Worm (Caenorhabditis elegans) whole organism, mixed stage, embryonic: ENCODE measurements around the gene ZK856.7.

Source experiments
- M03D4.4 ChIP-seq: sonication (generic microtip); optimal IDR thresholded peaks from 2 replicates; lab custom pipeline; 2017; ENCODE audit warnings: mild to moderate bottlenecking, missing genetic modification characterization, missing compliant biosample characterization
- bed-3 ChIP-seq: fragments of 200-800 bp; sonication (Bioruptor generic); optimal IDR thresholded peaks from 3 replicates; lab custom pipeline; 2018; ENCODE audit warnings: mild to moderate bottlenecking, missing genetic modification characterization, moderate library complexity, missing compliant biosample characterization
- blmp-1 ChIP-seq: fragments of 150-350 bp; optimal IDR thresholded peaks from 2 replicates; lab custom pipeline; 2014; ENCODE audit warnings: missing biosample characterization, missing genetic modification characterization
- ceh-39 ChIP-seq: fragments of 150-350 bp; optimal IDR thresholded peaks from 2 replicates; lab custom pipeline; 2014; ENCODE audit warnings: missing biosample characterization, missing genetic modification characterization
- ceh-43 ChIP-seq: fragments of 200-800 bp; sonication (Bioruptor generic); optimal IDR thresholded peaks from 2 replicates; lab custom pipeline; 2018; ENCODE audit warnings: mild to moderate bottlenecking, missing genetic modification characterization, moderate library complexity, missing compliant biosample characterization
- ceh-83 ChIP-seq: fragments of 200-800 bp; sonication (Bioruptor generic); optimal IDR thresholded peaks from 2 replicates; lab custom pipeline; 2018; ENCODE audit warnings: mild to moderate bottlenecking, missing genetic modification characterization, missing compliant biosample characterization
- ces-1 ChIP-seq: fragments of 150-350 bp; optimal IDR thresholded peaks from 2 replicates; lab custom pipeline; 2014; ENCODE audit warnings: missing biosample characterization, missing genetic modification reagents, missing genetic modification characterization
- cnd-1 ChIP-seq: fragments of 200-800 bp; sonication (Bioruptor generic); optimal IDR thresholded peaks from 2 replicates; lab custom pipeline; 2018; ENCODE audit warnings: mild to moderate bottlenecking, missing genetic modification characterization, missing compliant biosample characterization
- drap-1 ChIP-seq: fragments of 200-800 bp; sonication (Bioruptor generic); optimal IDR thresholded peaks from 3 replicates; lab custom pipeline; 2018; ENCODE audit warnings: mild to moderate bottlenecking, missing genetic modification characterization, missing compliant biosample characterization
- elt-1 ChIP-seq: sonication (generic microtip); optimal IDR thresholded peaks from 2 replicates; lab custom pipeline; 2017; ENCODE audit warnings: missing genetic modification characterization, mild to moderate bottlenecking, missing compliant biosample characterization, antibody characterized with exemption, moderate library complexity, borderline replicate concordance; ENCODE audit not compliant: insufficient read depth
- elt-3 ChIP-seq: fragments of 150-350 bp; optimal IDR thresholded peaks from 2 replicates; lab custom pipeline; 2014; ENCODE audit warnings: missing biosample characterization, missing genetic modification characterization
- flh-1 ChIP-seq: fragments of 200-800 bp; sonication (Bioruptor generic); optimal IDR thresholded peaks from 2 replicates; lab custom pipeline; 2018; ENCODE audit warnings: mild to moderate bottlenecking, missing genetic modification characterization, moderate library complexity, missing compliant biosample characterization
- ham-2 ChIP-seq: fragments of 200-800 bp; sonication (Bioruptor generic); optimal IDR thresholded peaks from 2 replicates; lab custom pipeline; 2018; ENCODE audit warnings: mild to moderate bottlenecking, missing genetic modification characterization, missing compliant biosample characterization
- hlh-1 ChIP-seq: fragments of 150-350 bp; optimal IDR thresholded peaks from 2 replicates; lab custom pipeline; 2014; ENCODE audit warnings: missing biosample characterization, missing genetic modification reagents, missing genetic modification characterization
- lin-13 ChIP-seq: fragments of 150-350 bp; optimal IDR thresholded peaks from 2 replicates; lab custom pipeline; 2014; ENCODE audit warnings: missing biosample characterization, missing genetic modification characterization
- lin-32 ChIP-seq: fragments of 200-800 bp; sonication (Bioruptor generic); optimal IDR thresholded peaks from 2 replicates; lab custom pipeline; 2018; ENCODE audit warnings: mild to moderate bottlenecking, missing genetic modification characterization, missing compliant biosample characterization
- lsy-2 ChIP-seq: fragments of 150-350 bp; optimal IDR thresholded peaks from 2 replicates; lab custom pipeline; 2014; ENCODE audit warnings: missing biosample characterization, missing genetic modification characterization
- mep-1 ChIP-seq: fragments of 150-350 bp; optimal IDR thresholded peaks from 2 replicates; lab custom pipeline; 2017; ENCODE audit warnings: missing biosample characterization, missing genetic modification reagents, missing genetic modification characterization, inconsistent platforms
- mls-2 ChIP-seq: sonication (generic microtip); optimal IDR thresholded peaks from 2 replicates; lab custom pipeline; 2016; ENCODE audit warnings: mild to moderate bottlenecking, missing genetic modification characterization, moderate library complexity, missing compliant biosample characterization
- nhr-237 ChIP-seq: fragments of 150-350 bp; optimal IDR thresholded peaks from 2 replicates; lab custom pipeline; 2014; ENCODE audit warnings: missing biosample characterization, missing genetic modification characterization
- nhr-28 ChIP-seq: fragments of 150-350 bp; optimal IDR thresholded peaks from 2 replicates; lab custom pipeline; 2014; ENCODE audit warnings: missing biosample characterization, missing genetic modification characterization
- pha-4 ChIP-seq: fragments of 150-350 bp; optimal IDR thresholded peaks from 2 replicates; lab custom pipeline; 2018; ENCODE audit warnings: missing biosample characterization, missing genetic modification reagents, missing genetic modification characterization
- sem-2 ChIP-seq: fragments of 200-800 bp; sonication (Bioruptor generic); optimal IDR thresholded peaks from 2 replicates; lab custom pipeline; 2018; ENCODE audit warnings: mild to moderate bottlenecking, missing genetic modification characterization, missing compliant biosample characterization
- snpc-4 ChIP-seq: fragments of 150-350 bp; optimal IDR thresholded peaks from 2 replicates; lab custom pipeline; 2014; ENCODE audit warnings: missing biosample characterization, missing genetic modification characterization
- sptf-1 ChIP-seq: sonication (generic microtip); optimal IDR thresholded peaks from 2 replicates; lab custom pipeline; 2017; ENCODE audit warnings: mild to moderate bottlenecking, missing genetic modification characterization, moderate library complexity, missing compliant biosample characterization
- tbx-8 ChIP-seq: fragments of 200-800 bp; sonication (Bioruptor generic); optimal IDR thresholded peaks from 2 replicates; lab custom pipeline; 2018; ENCODE audit warnings: mild to moderate bottlenecking, missing genetic modification characterization, moderate library complexity, missing compliant biosample characterization
- unc-120 ChIP-seq: sonication (generic microtip); optimal IDR thresholded peaks from 2 replicates; lab custom pipeline; 2017; ENCODE audit warnings: missing genetic modification characterization, missing compliant biosample characterization; ENCODE audit not compliant: poor library complexity, severe bottlenecking
- unc-39 ChIP-seq: fragments of 150-350 bp; optimal IDR thresholded peaks from 2 replicates; lab custom pipeline; 2014; ENCODE audit warnings: missing biosample characterization, missing genetic modification characterization
- unc-62 ChIP-seq: fragments of 150-350 bp; optimal IDR thresholded peaks from 2 replicates; lab custom pipeline; 2014; ENCODE audit warnings: missing biosample characterization, missing genetic modification reagents, missing genetic modification characterization
- zip-8 ChIP-seq: fragments of 150-350 bp; optimal IDR thresholded peaks from 2 replicates; lab custom pipeline; 2014; ENCODE audit warnings: missing biosample characterization, missing genetic modification characterization
- ztf-11 ChIP-seq: fragments of 150-350 bp; optimal IDR thresholded peaks from 2 replicates; lab custom pipeline; 2014; ENCODE audit warnings: missing biosample characterization, missing genetic modification characterization

Gene ZK856.7

ce11 chrV:10203435-10204009, 1.6 kb downstream of the ZK856.7 start, which contains the start of gene chpf-1:
chpf-1 (minus strand) TSS chrV:10203485.
- no peak for TF ChIP-seq sptf-1 (tag; lab: Kevin White, UChicago)
- TF ChIP-seq drap-1, result no peak
- TF ChIP-seq ceh-43 (GFP tag; lab: Kevin White, UChicago), result no peak
- TF ChIP-seq blmp-1, result no peak
- TF ChIP-seq mep-1 (tag; lab: Kevin White, UChicago), result no peak
- no peak for TF ChIP-seq lsy-2
- no peak for TF ChIP-seq hlh-1 (tag; lab: Kevin White, UChicago)
- no peak for TF ChIP-seq sem-2 (GFP tag; lab: Kevin White, UChicago)
- TF ChIP-seq zip-8 (tag; lab: Kevin White, UChicago), result no peak
- TF ChIP-seq unc-120 (tag; lab: Kevin White, UChicago), result no peak
- TF ChIP-seq nhr-237 (tag; lab: Kevin White, UChicago), result no peak
- no peak for TF ChIP-seq unc-39
- no peak for TF ChIP-seq lin-32 (GFP tag; lab: Kevin White, UChicago)
- no peak for TF ChIP-seq mls-2 (tag; lab: Kevin White, UChicago)
- TF ChIP-seq ces-1 (GFP tag; lab: Kevin White, UChicago), result no peak
- no peak for TF ChIP-seq elt-3 (tag; lab: Kevin White, UChicago)

DNA sequence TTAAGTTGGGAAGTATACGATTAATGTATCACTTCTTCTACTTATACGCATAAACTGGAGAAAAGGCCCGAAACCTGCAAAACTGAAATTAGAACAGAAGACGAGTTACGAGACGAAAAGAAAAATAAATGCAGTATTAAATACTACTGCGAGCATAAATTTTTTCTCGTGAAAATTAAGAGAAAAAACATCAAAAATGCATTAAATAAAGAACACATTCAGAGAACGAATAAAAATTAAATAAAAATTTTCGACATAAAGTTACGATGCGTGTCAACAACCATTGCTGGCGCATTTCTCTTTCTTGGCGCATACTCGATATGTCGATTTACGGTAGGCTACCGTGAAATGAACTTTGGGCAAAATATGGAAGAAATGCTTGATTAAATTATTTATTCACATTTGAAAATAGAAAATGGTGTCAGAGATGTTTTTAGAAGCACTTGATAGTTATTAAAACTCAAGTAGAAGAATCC, 3.0 kb downstream of the ZK856.7 start, which contains the start of the genes ZK856.19 and ZK856.11:
TSS of gene ZK856.19 (minus strand) at position 51 of the 476 bp plus-strand sequence.
TSS of gene ZK856.11 (minus strand) at position 76 of the 476 bp plus-strand sequence.
- TF ChIP-seq tbx-8 (GFP tag; lab: Kevin White, UChicago) (no peak), pha-4 (peak; percentile 37), ceh-83 (GFP tag; lab: Kevin White, UChicago) (no peak), lsy-2 (peak; percentile 62), lin-32 (GFP tag; lab: Kevin White, UChicago) (no peak), unc-120 (tag; lab: Kevin White, UChicago) (peak; percentile 65)

ce11 chrV:10205483-10205882, 3.6 kb downstream of the ZK856.7 start, which contains the start of gene ZK856.16:
ZK856.16 (minus strand) TSS chrV:10205583.
- TF ChIP-seq lin-13 (tag; lab: Kevin White, UChicago) (no peak), hlh-1 (tag; lab: Kevin White, UChicago) (no peak)

DNA sequence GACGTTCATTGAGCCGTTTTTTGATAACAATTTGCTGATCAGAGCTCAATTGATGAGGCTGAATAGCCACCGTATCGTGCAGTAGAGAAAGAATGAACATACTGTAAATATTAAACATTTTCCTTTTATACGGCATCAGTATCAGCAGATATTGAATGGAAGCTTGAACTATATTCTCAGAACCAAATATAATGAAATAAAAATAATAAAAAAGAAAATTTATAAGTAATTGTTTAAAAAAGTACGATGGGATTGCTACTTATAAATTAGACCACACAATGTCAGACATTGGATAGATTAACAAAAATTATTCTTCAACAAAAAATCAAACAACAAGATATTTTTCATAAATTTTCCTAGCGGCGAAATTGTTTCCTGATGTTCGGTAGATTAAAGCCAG, 4.6 kb downstream of the ZK856.7 start, which contains the start of gene rpc-25:
TSS of gene rpc-25 (minus strand) at position 101 of the 400 bp plus-strand sequence.
- TF ChIP-seq ceh-39 (tag; lab: Kevin White, UChicago) (no peak), unc-120 (tag; lab: Kevin White, UChicago) (no peak), cnd-1 (no peak), flh-1 (GFP tag; lab: Kevin White, UChicago) (no peak), ces-1 (GFP tag; lab: Kevin White, UChicago) (no peak), ztf-11 (no peak), sptf-1 (tag; lab: Kevin White, UChicago) (no peak), lsy-2 (no peak), ceh-83 (GFP tag; lab: Kevin White, UChicago) (no peak)

- TF ChIP-seq mep-1 (tag; lab: Kevin White, UChicago), result no peak
- TF ChIP-seq unc-62 (GFP tag; lab: Kevin White, UChicago), result no peak
- no peak for TF ChIP-seq blmp-1
- TF ChIP-seq zip-8 (tag; lab: Kevin White, UChicago), result no peak
- no peak for TF ChIP-seq bed-3 (GFP tag; lab: Kevin White, UChicago)
- TF ChIP-seq M03D4.4, result no peak
- no peak for TF ChIP-seq ceh-83 (GFP tag; lab: Kevin White, UChicago)
- no peak for TF ChIP-seq drap-1
- TF ChIP-seq snpc-4, result no peak
- TF ChIP-seq elt-1 (tag; lab: Kevin White, UChicago), result no peak
- no peak for TF ChIP-seq nhr-28 (tag; lab: Kevin White, UChicago)
- no peak for TF ChIP-seq ham-2 (GFP tag; lab: Kevin White, UChicago)
- no peak for TF ChIP-seq nhr-237 (tag; lab: Kevin White, UChicago)
Measured at ce11 chrV:10210244-10210643, 8.3 kb downstream of the ZK856.7 start, which contains the start of gene tftc-3. tftc-3 (minus strand) TSS chrV:10210344.
